Fruit fly (Drosophila melanogaster): ENCODE data around the gene Ype.

Ype gene

DNA sequence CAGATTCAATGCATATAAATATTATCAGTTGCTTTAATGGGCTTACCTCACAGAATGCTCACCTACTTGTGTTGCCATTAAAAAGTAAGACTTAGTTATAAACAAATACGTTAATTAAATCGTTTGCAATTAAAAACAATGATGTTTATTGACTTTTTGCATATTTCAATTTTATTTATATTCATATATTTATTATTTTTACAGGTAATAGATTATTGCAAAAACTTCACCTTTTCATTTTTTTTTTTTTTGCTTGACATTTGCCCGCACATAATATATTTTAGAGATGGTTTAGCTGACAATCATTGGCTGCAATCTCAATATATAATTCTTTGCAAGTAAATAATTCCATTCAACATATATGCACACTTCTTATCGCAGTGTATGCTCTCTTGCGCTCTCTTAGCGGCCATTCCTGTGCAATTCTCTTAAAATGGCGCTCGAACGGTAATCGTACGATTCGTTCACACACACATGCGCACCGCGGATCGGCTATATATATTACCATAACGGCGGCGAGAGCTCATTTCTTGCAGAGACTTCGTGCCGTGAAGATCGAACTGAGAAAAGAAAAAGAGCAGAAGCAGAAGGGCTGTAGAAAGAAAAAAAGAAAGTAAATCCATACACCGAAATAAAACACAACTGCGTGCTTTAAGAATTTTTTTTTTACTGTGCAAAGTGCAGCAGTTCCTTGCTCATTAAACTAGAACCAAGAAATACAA is 9.3 kb upstream of the Ype start, which contains the start of gene Bcat (continued):
- TF ChIP-seq CG3407 (GFP tag; optimal IDR thresholded peaks at IDR 0.05) = peak; percentile 45
- no peak for TF ChIP-seq CG10959 (GFP tag; IDR thresholded peaks at IDR 0.05)
- no peak for TF ChIP-seq exex (tag; optimal IDR thresholded peaks at IDR 0.05)
- TF ChIP-seq Stat92E (GFP tag; optimal IDR thresholded peaks at IDR 0.05) = no peak
- TF ChIP-seq inv (GFP tag; IDR thresholded peaks at IDR 0.05; ENCODE audit: partially characterized antibody) = no peak
- peak; percentile 74 for TF ChIP-seq CG17385 (GFP tag; optimal IDR thresholded peaks at IDR 0.05)
- TF ChIP-seq sob (GFP tag; IDR thresholded peaks at IDR 0.05) = no peak
- no peak for TF ChIP-seq CG11247 (GFP tag; IDR thresholded peaks at IDR 0.05)
- peak; percentile 57 for TF ChIP-seq ewg (GFP tag; optimal IDR thresholded peaks at IDR 0.05)
- peak; percentile 49; the same call in 1 of the 2 replicates for TF ChIP-seq esg (GFP tag; conservative IDR thresholded peaks at IDR 0.05)
- TF ChIP-seq CG6791 (GFP tag; IDR thresholded peaks at IDR 0.05; ENCODE audit: partially characterized antibody) = no peak
- peak; percentile 18 for TF ChIP-seq sug (tag; optimal IDR thresholded peaks at IDR 0.05)
- TF ChIP-seq sqz (GFP tag; optimal IDR thresholded peaks at IDR 0.05) = peak; percentile 12
- TF ChIP-seq Sry-β (GFP tag; optimal IDR thresholded peaks at IDR 0.05) = no peak
- peak; percentile 44 for TF ChIP-seq tap (tag; optimal IDR thresholded peaks at IDR 0.05)
- TF ChIP-seq CG7928 (GFP tag; optimal IDR thresholded peaks at IDR 0.05) = peak; percentile 42
- no peak for TF ChIP-seq NK7.1 (GFP tag; optimal IDR thresholded peaks at IDR 0.05)
- TF ChIP-seq C15 (GFP tag; IDR thresholded peaks at IDR 0.05) = no peak
- TF ChIP-seq CG8765 (GFP tag; IDR thresholded peaks at IDR 0.05) = no peak
- TF ChIP-seq CG4282 (GFP tag; optimal IDR thresholded peaks at IDR 0.05) = no peak
- TF ChIP-seq CG9437 (GFP tag; optimal IDR thresholded peaks at IDR 0.05) = peak; percentile 86
- no peak for TF ChIP-seq Opbp (GFP tag; IDR thresholded peaks at IDR 0.05; ENCODE audit: partially characterized antibody)
- TF ChIP-seq ara (GFP tag; IDR thresholded peaks at IDR 0.05) = no peak
- TF ChIP-seq dmrt11E (tag; optimal IDR thresholded peaks at IDR 0.05) = no peak
- TF ChIP-seq grn (GFP tag; optimal IDR thresholded peaks at IDR 0.05) = no peak
- no peak for TF ChIP-seq vnd (GFP tag; IDR thresholded peaks at IDR 0.05; ENCODE audit: partially characterized antibody)
- peak; percentile 4; the same call in 1 of the 3 replicates for TF ChIP-seq zfh1 (GFP tag; IDR thresholded peaks at IDR 0.05)
- TF ChIP-seq chm (GFP tag; IDR thresholded peaks at IDR 0.05) = no peak
- TF ChIP-seq sima (GFP tag; optimal IDR thresholded peaks at IDR 0.05) = no peak
- TF ChIP-seq CG42726 (GFP tag; IDR thresholded peaks at IDR 0.05; ENCODE audit: partially characterized antibody) = no peak
- TF ChIP-seq Camta (GFP tag; optimal IDR thresholded peaks at IDR 0.05) = no peak
- peak; percentile 62 for TF ChIP-seq tio (GFP tag; optimal IDR thresholded peaks at IDR 0.05)
- no peak for TF ChIP-seq fd64A (GFP tag; optimal IDR thresholded peaks at IDR 0.05)
- TF ChIP-seq CG6683 (GFP tag; optimal IDR thresholded peaks at IDR 0.05) = peak; percentile 55
- no peak for TF ChIP-seq HmgZ (tag; optimal IDR thresholded peaks at IDR 0.05)
- TF ChIP-seq CG15514 (GFP tag; optimal IDR thresholded peaks at IDR 0.05) = no peak
- peak; percentile 83 for TF ChIP-seq dysf (GFP tag; IDR thresholded peaks at IDR 0.05)
- peak; percentile 39 for TF ChIP-seq mam (GFP tag; optimal IDR thresholded peaks at IDR 0.05)
- TF ChIP-seq CG11456 (GFP tag; IDR thresholded peaks at IDR 0.05) = peak; percentile 63; the same call in 1 of the 3 replicates
- TF ChIP-seq sc (optimal IDR thresholded peaks at IDR 0.05) = no peak
- peak; percentile 2 for TF ChIP-seq sc (GFP tag; optimal IDR thresholded peaks at IDR 0.05)
- TF ChIP-seq Bgb (GFP tag; IDR thresholded peaks at IDR 0.05; ENCODE audit: partially characterized antibody) = no peak
- TF ChIP-seq jigr1 (GFP tag; IDR thresholded peaks at IDR 0.05) = no peak
- TF ChIP-seq jing (GFP tag; optimal IDR thresholded peaks at IDR 0.05) = peak; percentile 31
- no peak for TF ChIP-seq hbn (GFP tag; IDR thresholded peaks at IDR 0.05; ENCODE audit: partially characterized antibody)
- TF ChIP-seq sim (GFP tag; IDR thresholded peaks at IDR 0.05) = no peak
- peak; percentile 35; the same call in 1 of the 2 replicates for TF ChIP-seq CG10366 (GFP tag; IDR thresholded peaks at IDR 0.05)
- peak; percentile 29 for TF ChIP-seq zen (tag; optimal IDR thresholded peaks at IDR 0.05)
- peak; percentile 4 for TF ChIP-seq B-H2 (GFP tag; optimal IDR thresholded peaks at IDR 0.05)
